Worm (Caenorhabditis elegans): ENCODE results near the gene ZK686.5.
A peak's percentile ranks its signal among the peaks of the same experiment; 100 is the strongest.

ZK686.5 gene

DNA sequence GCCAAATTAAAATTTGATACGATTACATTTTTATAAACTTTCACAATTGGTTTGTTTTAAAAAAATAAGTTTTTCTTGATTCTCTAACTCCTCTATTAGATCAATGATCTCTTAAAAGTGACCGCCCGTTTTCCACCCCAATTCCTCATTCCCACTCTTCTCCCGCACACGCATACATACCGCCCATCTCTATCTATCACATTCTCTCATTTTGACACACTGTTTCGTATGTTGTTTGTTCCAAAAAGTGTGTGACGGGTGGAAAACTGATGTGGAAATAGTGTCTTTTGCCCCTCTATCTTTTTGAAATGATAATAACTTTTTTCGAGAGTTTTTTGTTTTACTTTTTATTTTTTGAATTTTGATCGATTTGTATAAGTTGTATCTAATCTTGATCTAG is 49.0 kb downstream of the ZK686.5 start (continued):
- TF ChIP-seq ztf-26 (tag; optimal IDR thresholded peaks at IDR 0.05) (peak; percentile 48), attf-5 (GFP tag; optimal IDR thresholded peaks at IDR 0.05) (peak; percentile 86), bed-1 (GFP tag; IDR thresholded peaks at IDR 0.05) (no peak), ceh-79 (tag; optimal IDR thresholded peaks at IDR 0.05) (no peak), attf-3 (GFP tag; conservative IDR thresholded peaks at IDR 0.05) (no peak), let-607 (tag; optimal IDR thresholded peaks at IDR 0.05) (peak; percentile 78 to 85), ceh-91 (GFP tag; IDR thresholded peaks at IDR 0.05) (no peak), unc-130 (GFP tag; optimal IDR thresholded peaks at IDR 0.05) (no peak), K11D2.4 (GFP tag; IDR thresholded peaks at IDR 0.05) (no peak), sea-2 (GFP tag; IDR thresholded peaks at IDR 0.05) (no peak), hlh-26 (GFP tag; conservative IDR thresholded peaks at IDR 0.05) (no peak), lin-40 (tag; optimal IDR thresholded peaks at IDR 0.05) (peak; percentile 59), nfya-1 (tag; optimal IDR thresholded peaks at IDR 0.05; ENCODE audit: borderline replicate concordance, insufficient read depth) (no peak), nfyb-1 (GFP tag; IDR thresholded peaks at IDR 0.05) (peak; percentile 33; the same call in 1 of the 2 replicates), pha-4 (tag; optimal IDR thresholded peaks at IDR 0.05) (no peak), T07F8.4 (tag; optimal IDR thresholded peaks at IDR 0.05) (no peak), aptf-2 (GFP tag; conservative IDR thresholded peaks at IDR 0.05) (no peak), ztf-18 (tag; optimal IDR thresholded peaks at IDR 0.05) (peak; percentile 47), ztf-6 (GFP tag; IDR thresholded peaks at IDR 0.05) (no peak), tbp1 (GFP tag; optimal IDR thresholded peaks at IDR 0.05) (peak; percentile 38), aptf-3 (GFP tag; IDR thresholded peaks at IDR 0.05) (no peak), lin-54 (GFP tag; optimal IDR thresholded peaks at IDR 0.05) (peak; percentile 45), dox-1 (GFP tag; IDR thresholded peaks at IDR 0.05) (peak; percentile 82), Y53G8AR.9 (GFP tag; conservative IDR thresholded peaks at IDR 0.05) (peak; percentile 54; the same call in 1 of the 2 replicates), K12H6.12 (tag; optimal IDR thresholded peaks at IDR 0.05) (peak; percentile 22), ets-4 (GFP tag; optimal IDR thresholded peaks at IDR 0.05) (peak; percentile 34), Y79H2A.3 (GFP tag; conservative IDR thresholded peaks at IDR 0.05) (no peak), snpc-4 (GFP tag; optimal IDR thresholded peaks at IDR 0.05) (no peak), snpc-4 (tag; optimal IDR thresholded peaks at IDR 0.05) (peak in 2 of 4 experiments; percentile 7 to 68), xnd-1 (tag; optimal IDR thresholded peaks at IDR 0.05) (no peak), hmg-1.2 (GFP tag; IDR thresholded peaks at IDR 0.05) (peak; percentile 62; the same call in 1 of the 2 replicates), atf-7 (tag; optimal IDR thresholded peaks at IDR 0.05) (no peak), lsl-1 (GFP tag; optimal IDR thresholded peaks at IDR 0.05) (no peak), madf-10 (tag; optimal IDR thresholded peaks at IDR 0.05) (peak; percentile 25), nhr-80 (tag; optimal IDR thresholded peaks at IDR 0.05) (peak; percentile 99), C06A6.2 (GFP tag; conservative IDR thresholded peaks at IDR 0.05) (0 out of 2 replicates have a peak, but pooled peaks have one; percentile 26), lin-26 (GFP tag; IDR thresholded peaks at IDR 0.05) (0 out of 2 replicates have a peak, but pooled peaks have one; percentile 45)

DNA sequence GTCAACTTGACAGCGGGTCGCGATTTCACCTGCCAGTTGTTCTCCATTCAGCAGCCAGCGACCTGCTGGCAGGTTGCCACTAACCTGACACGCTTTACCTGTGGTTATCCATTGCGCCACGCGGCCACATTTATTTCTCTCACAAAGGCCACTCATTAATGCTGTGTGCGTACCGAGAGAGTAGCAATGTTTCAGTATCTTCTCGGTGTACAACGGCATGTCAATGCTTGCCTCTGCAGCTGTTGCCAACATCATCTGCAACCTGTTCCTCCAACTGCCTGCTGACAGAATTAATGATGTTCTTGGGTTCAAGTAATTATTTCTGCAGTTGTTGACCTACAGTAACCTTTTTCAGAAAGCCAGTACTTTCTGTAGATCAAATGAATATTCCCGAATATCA is 50.8 kb downstream of the ZK686.5 start:
- TF ChIP-seq hmg-1.2 (GFP tag; IDR thresholded peaks at IDR 0.05), result 0 out of 2 replicates have a peak, but pooled peaks have one; percentile 14
- no peak for TF ChIP-seq F57C9.4 (tag; optimal IDR thresholded peaks at IDR 0.05)
